Fruit fly (Drosophila melanogaster) whole organism, embryonic: ENCODE measurements around the gene mal.
A peak's percentile ranks its signal among the peaks of the same experiment; 100 is the strongest.

Source experiments
- CG10209 ChIP-seq: fragments of 200-800 bp; sonication (Bioruptor generic); optimal IDR thresholded peaks from 3 replicates; lab custom pipeline; 2017; ENCODE audit warnings: missing biosample characterization, mild to moderate bottlenecking, missing genetic modification characterization, missing genetic modification reagents
- CG10366 ChIP-seq: fragments of 200-800 bp; sonication (Bioruptor generic); IDR thresholded peaks from 2 replicates; pipeline ENCODE4 v1.3.6; 2022; ENCODE audit warnings: missing biosample characterization, missing genetic modification characterization
- CG11085 ChIP-seq: fragments of 200-800 bp; sonication (Bioruptor generic); IDR thresholded peaks from 2 replicates; pipeline ENCODE4 v1.3.6; 2022; ENCODE audit warnings: missing biosample characterization, missing genetic modification characterization
- CG11093 ChIP-seq: fragments of 200-800 bp; sonication (Bioruptor generic); IDR thresholded peaks from 3 replicates; pipeline ENCODE4 v1.3.6; 2022; ENCODE audit warnings: missing biosample characterization, missing genetic modification characterization
- CG12299 ChIP-seq: fragments of 200-800 bp; sonication (Bioruptor generic); optimal IDR thresholded peaks from 2 replicates; lab custom pipeline; 2018; ENCODE audit warnings: missing biosample characterization, mild to moderate bottlenecking, missing genetic modification characterization
- CG15011 ChIP-seq: fragments of 200-800 bp; sonication (Bioruptor generic); optimal IDR thresholded peaks from 3 replicates; lab custom pipeline; 2018; ENCODE audit warnings: missing biosample characterization, mild to moderate bottlenecking, missing genetic modification characterization
- CG18599 ChIP-seq: fragments of 200-800 bp; sonication (Bioruptor generic); optimal IDR thresholded peaks from 3 replicates; lab custom pipeline; 2017; ENCODE audit warnings: missing biosample characterization, missing genetic modification characterization, mild to moderate bottlenecking, moderate library complexity, missing genetic modification reagents
- CG2202 ChIP-seq: fragments of 200-800 bp; sonication (Bioruptor generic); optimal IDR thresholded peaks from 2 replicates; lab custom pipeline; 2018; ENCODE audit warnings: missing biosample characterization, mild to moderate bottlenecking, missing genetic modification characterization
- CG2889 ChIP-seq: fragments of 200-800 bp; sonication (Bioruptor generic); IDR thresholded peaks from 3 replicates; pipeline ENCODE4 v1.3.6; 2022; ENCODE audit warnings: missing biosample characterization, missing genetic modification characterization
- CG3065 ChIP-seq: fragments of 200-800 bp; sonication (Bioruptor generic); optimal IDR thresholded peaks from 2 replicates; lab custom pipeline; 2016; ENCODE audit warnings: missing biosample characterization, missing genetic modification characterization
- CG31365 ChIP-seq: fragments of 200-800 bp; sonication (Bioruptor generic); optimal IDR thresholded peaks from 2 replicates; lab custom pipeline; 2018; ENCODE audit warnings: missing biosample characterization, mild to moderate bottlenecking, missing genetic modification characterization
- CG31388 ChIP-seq: fragments of 200-800 bp; sonication (Bioruptor generic); optimal IDR thresholded peaks from 2 replicates; lab custom pipeline; 2016; ENCODE audit warnings: missing biosample characterization, missing genetic modification characterization
- CG32532 ChIP-seq: fragments of 200-800 bp; sonication (Bioruptor generic); IDR thresholded peaks from 2 replicates; pipeline ENCODE4 v1.3.6; 2022; ENCODE audit warnings: missing biosample characterization, missing genetic modification characterization
- CG33213 ChIP-seq: fragments of 200-800 bp; sonication (Bioruptor generic); optimal IDR thresholded peaks from 3 replicates; lab custom pipeline; 2016; ENCODE audit warnings: missing biosample characterization, missing genetic modification characterization
- CG4617 ChIP-seq: fragments of 200-800 bp; sonication (Bioruptor generic); optimal IDR thresholded peaks from 3 replicates; lab custom pipeline; 2016; ENCODE audit warnings: missing biosample characterization, missing genetic modification characterization, borderline replicate concordance
- CG4854 ChIP-seq: fragments of 200-800 bp; sonication (Bioruptor generic); optimal IDR thresholded peaks from 2 replicates; lab custom pipeline; 2016; ENCODE audit warnings: missing biosample characterization, missing genetic modification characterization, inconsistent platforms
- CG5953 ChIP-seq: fragments of 200-800 bp; sonication (Bioruptor generic); IDR thresholded peaks from 2 replicates; pipeline ENCODE4 v1.3.6; 2022; ENCODE audit warnings: missing biosample characterization, missing genetic modification characterization
- CG6654 ChIP-seq: fragments of 200-800 bp; sonication (Bioruptor generic); optimal IDR thresholded peaks from 2 replicates; lab custom pipeline; 2017; ENCODE audit warnings: missing biosample characterization, mild to moderate bottlenecking, missing genetic modification characterization
- Deaf1 ChIP-seq: fragments of 200-800 bp; optimal IDR thresholded peaks from 3 replicates; lab custom pipeline; 2019; ENCODE audit warnings: missing biosample characterization, mild to moderate bottlenecking, missing genetic modification characterization, moderate library complexity
- Fer2 ChIP-seq: fragments of 200-800 bp; sonication (Bioruptor generic); optimal IDR thresholded peaks from 2 replicates; lab custom pipeline; 2018; ENCODE audit warnings: missing biosample characterization, mild to moderate bottlenecking, missing genetic modification characterization, moderate library complexity
- Gsc ChIP-seq: fragments of 200-800 bp; sonication (Bioruptor generic); IDR thresholded peaks from 2 replicates; pipeline ENCODE4 v1.3.6; 2022; ENCODE audit warnings: missing biosample characterization, missing genetic modification characterization
- Hr39 ChIP-seq: fragments of >200 bp; optimal IDR thresholded peaks from 2 replicates; lab custom pipeline; 2017
- MBD-R2 ChIP-seq: fragments of 200-800 bp; sonication (Bioruptor generic); IDR thresholded peaks from 2 replicates; pipeline ENCODE4 v1.3.6; 2022; ENCODE audit warnings: missing biosample characterization, missing genetic modification characterization
- Opbp ChIP-seq: fragments of 200-800 bp; sonication (Bioruptor generic); IDR thresholded peaks from 3 replicates; pipeline ENCODE4 v1.3.6; 2022; ENCODE audit warnings: missing biosample characterization, missing genetic modification characterization; ENCODE audit not compliant: partially characterized antibody
- Ravus ChIP-seq: fragments of 200-800 bp; sonication (Bioruptor generic); IDR thresholded peaks from 2 replicates; pipeline ENCODE4 v1.3.6; 2022; ENCODE audit warnings: missing biosample characterization, missing genetic modification characterization
- Sox100B ChIP-seq: fragments of 200-800 bp; sonication (Bioruptor generic); optimal IDR thresholded peaks from 3 replicates; lab custom pipeline; 2018; ENCODE audit warnings: missing biosample characterization, mild to moderate bottlenecking, missing genetic modification characterization
- Sox102F ChIP-seq: fragments of 200-800 bp; sonication (Bioruptor generic); optimal IDR thresholded peaks from 2 replicates; lab custom pipeline; 2018; ENCODE audit warnings: missing biosample characterization, mild to moderate bottlenecking, missing genetic modification characterization, moderate library complexity
- TFAM ChIP-seq: fragments of 200-800 bp; sonication (Bioruptor generic); optimal IDR thresholded peaks from 2 replicates; lab custom pipeline; 2017; ENCODE audit warnings: missing biosample characterization, missing genetic modification characterization, inconsistent platforms
- Usf ChIP-seq: fragments of 200-800 bp; sonication (Bioruptor generic); optimal IDR thresholded peaks from 2 replicates; lab custom pipeline; 2017; ENCODE audit warnings: missing genotype, missing biosample characterization, missing genetic modification characterization
- Xbp1 ChIP-seq: fragments of 200-800 bp; sonication (Bioruptor generic); optimal IDR thresholded peaks from 3 replicates; lab custom pipeline; 2016; ENCODE audit warnings: missing biosample characterization, mild to moderate bottlenecking, missing genetic modification characterization
- bab2 ChIP-seq: fragments of 200-800 bp; sonication (Bioruptor generic); optimal IDR thresholded peaks from 2 replicates; lab custom pipeline; 2016; ENCODE audit warnings: missing biosample characterization, missing genetic modification characterization
- bowl ChIP-seq: fragments of 200-800 bp; sonication (Bioruptor generic); IDR thresholded peaks from 2 replicates; pipeline ENCODE4 v1.3.6; 2022; ENCODE audit warnings: missing biosample characterization, missing genetic modification characterization
- crc ChIP-seq: fragments of 200-800 bp; sonication (Bioruptor generic); optimal IDR thresholded peaks from 2 replicates; lab custom pipeline; 2016; ENCODE audit warnings: missing biosample characterization, missing genetic modification characterization
- ewg ChIP-seq: fragments of 200-800 bp; sonication (Bioruptor generic); optimal IDR thresholded peaks from 3 replicates; lab custom pipeline; 2017; ENCODE audit warnings: mild to moderate bottlenecking, missing biosample characterization, missing genetic modification reagents, missing genetic modification characterization
- fd96Cb ChIP-seq: fragments of 200-800 bp; sonication (Bioruptor generic); optimal IDR thresholded peaks from 2 replicates; lab custom pipeline; 2018; ENCODE audit warnings: missing biosample characterization, mild to moderate bottlenecking, missing genetic modification characterization, moderate library complexity
- jumu ChIP-seq: fragments of 200-800 bp; sonication (Bioruptor generic); optimal IDR thresholded peaks from 3 replicates; lab custom pipeline; 2016; ENCODE audit warnings: missing biosample characterization, missing genetic modification characterization
- klu ChIP-seq: fragments of 200-800 bp; sonication (Bioruptor generic); IDR thresholded peaks from 2 replicates; pipeline ENCODE4 v1.3.6; 2022; ENCODE audit warnings: missing biosample characterization, missing genetic modification characterization
- pan ChIP-seq, 4 experiments: fragments of >200 bp in 3 of 4; fragments of 200-800 bp in 1 of 4; sonication (Bioruptor generic) in 1 of 4; optimal IDR thresholded peaks in 3 of 4; IDR thresholded peaks in 1 of 4; 2 replicates each; pipeline versions ENCODE4 v1.3.6 to Lab custom; 2017 to 2022; ENCODE audit warnings: missing biosample characterization in 2 of 4, missing genetic modification characterization in 2 of 4, mixed read lengths in 1 of 4
- pum ChIP-seq: fragments of 200-800 bp; sonication (Bioruptor generic); optimal IDR thresholded peaks from 2 replicates; lab custom pipeline; 2016; ENCODE audit warnings: missing biosample characterization, missing genetic modification characterization
- pzg ChIP-seq: fragments of 200-800 bp; sonication (Bioruptor generic); optimal IDR thresholded peaks from 3 replicates; lab custom pipeline; 2018; ENCODE audit warnings: missing biosample characterization, mild to moderate bottlenecking, missing genetic modification characterization, moderate library complexity
- salm ChIP-seq: fragments of 200-800 bp; sonication (Bioruptor generic); optimal IDR thresholded peaks from 2 replicates; lab custom pipeline; 2018; ENCODE audit warnings: missing biosample characterization, mild to moderate bottlenecking, missing genetic modification characterization

The mal gene

dm6 chrX:20429482-20430204 is at the start of gene mal, which contains the start of gene CG11710 (continued):
- TF ChIP-seq bowl (GFP tag; lab: Robert Waterston, UW) (no peak), Hr39 (lab: Kevin White, UChicago) (no peak), Sox102F (GFP tag; lab: Kevin White, UChicago) (no peak), bab2 (GFP tag; lab: Kevin White, UChicago) (peak; percentile 85), pum (peak; percentile 26), Fer2 (tag; lab: Kevin White, UChicago) (peak; percentile 75), CG10366 (GFP tag; lab: Robert Waterston, UW) (peak; percentile 50; the same call in 1 of the 2 replicates), CG32532 (peak; percentile 78), CG11085 (GFP tag; lab: Robert Waterston, UW) (peak; percentile 57; the same call in 1 of the 2 replicates), CG4617 (GFP tag; lab: Kevin White, UChicago) (peak; percentile 37), Usf (GFP tag; lab: Kevin White, UChicago) (peak; percentile 41), Gsc (GFP tag; lab: Robert Waterston, UW) (peak; percentile 60), Deaf1 (tag; lab: Kevin White, UChicago) (peak; percentile 63), Opbp (GFP tag; lab: Robert Waterston, UW) (peak; percentile 62; the same call in 1 of the 3 replicates), klu (peak; percentile 80), Xbp1 (GFP tag; lab: Kevin White, UChicago) (peak; percentile 73), CG2889 (GFP tag; lab: Robert Waterston, UW) (peak; percentile 51; the same call in 1 of the 3 replicates), CG31365 (tag; lab: Kevin White, UChicago) (peak; percentile 71), CG10209 (GFP tag; lab: Kevin White, UChicago) (peak; percentile 80), pzg (GFP tag; lab: Kevin White, UChicago) (peak; percentile 22), salm (tag; lab: Kevin White, UChicago) (peak; percentile 9), CG33213 (GFP tag; lab: Kevin White, UChicago) (peak; percentile 62), fd96Cb (tag; lab: Kevin White, UChicago) (peak; percentile 81), CG3065 (no peak), CG4854 (peak; percentile 75), CG12299 (peak; percentile 30), Sox100B (GFP tag; lab: Kevin White, UChicago) (no peak), jumu (GFP tag; lab: Kevin White, UChicago) (peak; percentile 53), CG31388 (peak; percentile 52), CG15011 (GFP tag; lab: Kevin White, UChicago) (no peak), pan (optimal IDR thresholded peaks at IDR 0.05; lab: Kevin White, UChicago) (no peak), pan (GFP tag; optimal IDR thresholded peaks at IDR 0.05 in 1 of 2, IDR thresholded peaks at IDR 0.05 in 1 of 2) (peak in 1 of 2 experiments; percentile 64), CG11093 (GFP tag; lab: Robert Waterston, UW) (peak; percentile 73), Ravus (peak; percentile 31), CG2202 (peak; percentile 36), CG18599 (GFP tag; lab: Kevin White, UChicago) (peak; percentile 87), ewg (GFP tag; lab: Kevin White, UChicago) (peak; percentile 42), crc (GFP tag; lab: Kevin White, UChicago) (peak; percentile 50), CG6654 (GFP tag; lab: Kevin White, UChicago) (peak; percentile 58), MBD-R2 (GFP tag; lab: Robert Waterston, UW) (peak; percentile 41), TFAM (no peak), CG5953 (no peak)
